Fruit fly (Drosophila melanogaster) whole organism, embryonic: Measurements from ENCODE around the gene CG11562.

Experiments
- Aef1 ChIP-seq: fragments of 200-800 bp; sonication (Bioruptor generic); IDR thresholded peaks from 3 replicates; pipeline ENCODE4 v1.3.6; 2022; ENCODE audit warnings: missing biosample characterization, missing genetic modification characterization
- CG10267 ChIP-seq: fragments of 200-800 bp; sonication (Bioruptor generic); optimal IDR thresholded peaks from 2 replicates; lab custom pipeline; 2018; ENCODE audit warnings: missing biosample characterization, mild to moderate bottlenecking, missing genetic modification characterization, moderate library complexity
- CG10431 ChIP-seq: fragments of 200-800 bp; sonication (Bioruptor generic); optimal IDR thresholded peaks from 3 replicates; lab custom pipeline; 2018; ENCODE audit warnings: missing biosample characterization, mild to moderate bottlenecking, missing genetic modification characterization
- CG1602 ChIP-seq: fragments of 200-800 bp; sonication (Bioruptor generic); optimal IDR thresholded peaks from 3 replicates; lab custom pipeline; 2016; ENCODE audit warnings: missing biosample characterization, missing genetic modification characterization
- CG16779 ChIP-seq: fragments of 200-800 bp; sonication (Bioruptor generic); IDR thresholded peaks from 2 replicates; pipeline ENCODE4 v1.3.6; 2022; ENCODE audit warnings: missing biosample characterization, missing genetic modification characterization
- CG16863 ChIP-seq: fragments of 200-800 bp; sonication (Bioruptor generic); optimal IDR thresholded peaks from 3 replicates; lab custom pipeline; 2016; ENCODE audit warnings: missing biosample characterization, missing genetic modification characterization
- CG31224 ChIP-seq: fragments of 200-800 bp; sonication (Bioruptor generic); IDR thresholded peaks from 2 replicates; pipeline ENCODE4 v1.3.6; 2022; ENCODE audit warnings: missing biosample characterization, missing genetic modification characterization
- CG34422 ChIP-seq: fragments of 200-800 bp; sonication (Bioruptor generic); IDR thresholded peaks from 3 replicates; pipeline ENCODE4 v1.3.6; 2022; ENCODE audit warnings: missing biosample characterization, missing genetic modification characterization
- CG4820 ChIP-seq: fragments of 200-800 bp; sonication (Bioruptor generic); optimal IDR thresholded peaks from 3 replicates; lab custom pipeline; 2016; ENCODE audit warnings: missing biosample characterization, missing genetic modification characterization
- CG4854 ChIP-seq: fragments of 200-800 bp; sonication (Bioruptor generic); optimal IDR thresholded peaks from 2 replicates; lab custom pipeline; 2016; ENCODE audit warnings: missing biosample characterization, missing genetic modification characterization, inconsistent platforms
- CG5180 ChIP-seq: fragments of 200-800 bp; sonication (Bioruptor generic); optimal IDR thresholded peaks from 3 replicates; lab custom pipeline; 2017; ENCODE audit warnings: missing biosample characterization, missing genetic modification characterization, mild to moderate bottlenecking, moderate library complexity, missing genetic modification reagents
- CG7839 ChIP-seq: fragments of 200-800 bp; sonication (Bioruptor generic); optimal IDR thresholded peaks from 3 replicates; lab custom pipeline; 2018; ENCODE audit warnings: missing biosample characterization, mild to moderate bottlenecking, missing genetic modification characterization, moderate library complexity
- CG7987 ChIP-seq: fragments of 200-800 bp; sonication (Bioruptor generic); optimal IDR thresholded peaks from 2 replicates; lab custom pipeline; 2018; ENCODE audit warnings: missing biosample characterization, mild to moderate bottlenecking, missing genetic modification characterization, moderate library complexity
- Chrac-16 ChIP-seq: fragments of 200-800 bp; sonication (Bioruptor generic); optimal IDR thresholded peaks from 3 replicates; lab custom pipeline; 2016; ENCODE audit warnings: missing biosample characterization, missing genetic modification characterization
- D19B ChIP-seq: fragments of 200-800 bp; sonication (Bioruptor generic); optimal IDR thresholded peaks from 2 replicates; lab custom pipeline; 2017; ENCODE audit warnings: missing biosample characterization, mild to moderate bottlenecking, missing genetic modification characterization
- Hsf ChIP-seq: fragments of 200-800 bp; sonication (Bioruptor generic); optimal IDR thresholded peaks from 3 replicates; lab custom pipeline; 2016; ENCODE audit warnings: missing biosample characterization, missing genetic modification characterization
- Med ChIP-seq: fragments of 200-800 bp; sonication (Bioruptor generic); peaks from one replicate; lab custom pipeline; 2016; ENCODE audit warnings: missing biosample characterization, missing genetic modification characterization, mild to moderate bottlenecking, inconsistent platforms, moderate library complexity
- Mrtf ChIP-seq: fragments of 200-800 bp; sonication (Bioruptor generic); IDR thresholded peaks from 3 replicates; pipeline ENCODE4 v1.3.6; 2022; ENCODE audit warnings: missing biosample characterization, missing genetic modification characterization
- Opbp ChIP-seq: fragments of 200-800 bp; sonication (Bioruptor generic); IDR thresholded peaks from 3 replicates; pipeline ENCODE4 v1.3.6; 2022; ENCODE audit warnings: missing biosample characterization, missing genetic modification characterization; ENCODE audit not compliant: partially characterized antibody
- Pdp1 ChIP-seq, 2 experiments: fragments of 200-800 bp; sonication (Bioruptor generic); optimal IDR thresholded peaks; 3 replicates each; lab custom pipeline; 2016; ENCODE audit warnings: missing biosample characterization in 2 of 2, missing genetic modification characterization in 2 of 2, mild to moderate bottlenecking in 1 of 2, moderate library complexity in 1 of 2
- Poxn ChIP-seq: fragments of 200-800 bp; sonication (Bioruptor generic); IDR thresholded peaks from 2 replicates; pipeline ENCODE4 v1.3.6; 2022; ENCODE audit warnings: missing biosample characterization, missing genetic modification characterization
- Sry-β ChIP-seq: fragments of 200-800 bp; sonication (Bioruptor generic); optimal IDR thresholded peaks from 2 replicates; lab custom pipeline; 2018; ENCODE audit warnings: missing biosample characterization, mild to moderate bottlenecking, missing genetic modification characterization, moderate library complexity
- Stat92E ChIP-seq, 3 experiments: fragments of >200 bp in 2 of 3; fragments of 200-800 bp in 1 of 3; sonication (Bioruptor generic) in 1 of 3; optimal IDR thresholded peaks; 2 replicates each; lab custom pipeline; 2017 to 2019; ENCODE audit warnings: missing biosample characterization in 3 of 3, missing genetic modification characterization in 3 of 3, mild to moderate bottlenecking in 1 of 3, moderate library complexity in 1 of 3
- abd-A ChIP-seq: fragments of 200-800 bp; sonication (Bioruptor generic); optimal IDR thresholded peaks from 3 replicates; lab custom pipeline; 2019; ENCODE audit warnings: missing biosample characterization, mild to moderate bottlenecking, missing genetic modification characterization, moderate library complexity
- chm ChIP-seq: fragments of 200-800 bp; sonication (Bioruptor generic); IDR thresholded peaks from 2 replicates; pipeline ENCODE4 v1.3.6; 2022; ENCODE audit warnings: missing biosample characterization, missing genetic modification characterization
- exex ChIP-seq: fragments of 200-800 bp; sonication (Bioruptor generic); optimal IDR thresholded peaks from 4 replicates; lab custom pipeline; 2018; ENCODE audit warnings: missing biosample characterization, mild to moderate bottlenecking, missing genetic modification characterization, moderate library complexity
- fd3F ChIP-seq: fragments of 200-800 bp; sonication (Bioruptor generic); optimal IDR thresholded peaks from 2 replicates; lab custom pipeline; 2018; ENCODE audit warnings: missing biosample characterization, mild to moderate bottlenecking, missing genetic modification characterization, moderate library complexity
- grn ChIP-seq: fragments of 200-800 bp; sonication (Bioruptor generic); optimal IDR thresholded peaks from 3 replicates; lab custom pipeline; 2017; ENCODE audit warnings: missing biosample characterization, missing genetic modification characterization
- jigr1 ChIP-seq: fragments of 200-800 bp; sonication (Bioruptor generic); IDR thresholded peaks from 3 replicates; pipeline ENCODE4 v1.3.6; 2022; ENCODE audit warnings: missing biosample characterization, missing genetic modification characterization
- jing ChIP-seq: fragments of 200-800 bp; sonication (Bioruptor generic); optimal IDR thresholded peaks from 2 replicates; lab custom pipeline; 2018; ENCODE audit warnings: missing biosample characterization, mild to moderate bottlenecking, missing genetic modification characterization
- jumu ChIP-seq: fragments of 200-800 bp; sonication (Bioruptor generic); optimal IDR thresholded peaks from 3 replicates; lab custom pipeline; 2016; ENCODE audit warnings: missing biosample characterization, missing genetic modification characterization
- kay ChIP-seq: fragments of 200-800 bp; sonication (Bioruptor generic); optimal IDR thresholded peaks from 2 replicates; lab custom pipeline; 2016; ENCODE audit warnings: missing biosample characterization, missing genetic modification characterization
- lab ChIP-seq: fragments of 200-800 bp; sonication (Bioruptor generic); optimal IDR thresholded peaks from 3 replicates; lab custom pipeline; 2017; ENCODE audit warnings: missing biosample characterization, missing genetic modification characterization, mild to moderate bottlenecking, moderate library complexity, missing genetic modification reagents
- mam ChIP-seq: fragments of 200-800 bp; sonication (Bioruptor generic); optimal IDR thresholded peaks from 3 replicates; lab custom pipeline; 2016; ENCODE audit warnings: missing biosample characterization, missing genetic modification characterization
- pb ChIP-seq: fragments of 200-800 bp; sonication (Bioruptor generic); optimal IDR thresholded peaks from 3 replicates; lab custom pipeline; 2016; ENCODE audit warnings: missing biosample characterization, missing genetic modification characterization
- prd ChIP-seq, 3 experiments: fragments of >200 bp in 2 of 3; fragments of 200-800 bp in 1 of 3; sonication (Bioruptor generic) in 1 of 3; optimal IDR thresholded peaks in 2 of 3; IDR thresholded peaks in 1 of 3; 2 replicates in 2 of 3; 3 replicates in 1 of 3; pipeline versions ENCODE4 v1.3.6 to Lab custom; 2017 to 2022; ENCODE audit warnings: missing biosample characterization in 1 of 3, missing genetic modification characterization in 1 of 3
- sens ChIP-seq: fragments of 200-800 bp; sonication (Bioruptor generic); peaks from one replicate; lab custom pipeline; 2016; ENCODE audit warnings: missing biosample characterization, missing genetic modification characterization
- sim ChIP-seq: fragments of 200-800 bp; sonication (Bioruptor generic); IDR thresholded peaks from 2 replicates; pipeline ENCODE4 v1.3.6; 2022; ENCODE audit warnings: missing biosample characterization, missing genetic modification characterization
- sug ChIP-seq: fragments of 200-800 bp; optimal IDR thresholded peaks from 2 replicates; lab custom pipeline; 2019; ENCODE audit warnings: missing biosample characterization, mild to moderate bottlenecking, missing genetic modification characterization, moderate library complexity

The CG11562 gene

dm6 chr2L:298285-298644 lies 6.0 kb downstream of the CG11562 start (continued):
- TF ChIP-seq Hsf (GFP tag; lab: Kevin White, UChicago): no peak
- no peak for TF ChIP-seq Opbp
- TF ChIP-seq CG10267 (tag; lab: Kevin White, UChicago): no peak
- TF ChIP-seq sim (GFP tag; lab: Robert Waterston, UW): no peak
- no peak for TF ChIP-seq kay (GFP tag; lab: Kevin White, UChicago)
- no peak for TF ChIP-seq jigr1 (GFP tag; lab: Robert Waterston, UW)
- TF ChIP-seq grn (GFP tag; lab: Kevin White, UChicago): no peak
- TF ChIP-seq CG16863 (GFP tag; lab: Kevin White, UChicago): no peak
- TF ChIP-seq Aef1 (GFP tag; lab: Robert Waterston, UW): no peak
- TF ChIP-seq CG4820 (GFP tag; lab: Kevin White, UChicago): no peak
- TF ChIP-seq prd (optimal IDR thresholded peaks at IDR 0.05; lab: Kevin White, UChicago): no peak
- TF ChIP-seq prd (GFP tag; IDR thresholded peaks at IDR 0.05; lab: Robert Waterston, UW): no peak
- no peak for TF ChIP-seq Stat92E (GFP tag; optimal IDR thresholded peaks at IDR 0.05; lab: Kevin White, UChicago)
- no peak for TF ChIP-seq Sry-β
- TF ChIP-seq jing (GFP tag; lab: Kevin White, UChicago): no peak
- no peak for TF ChIP-seq fd3F (GFP tag; lab: Kevin White, UChicago)
- TF ChIP-seq CG34422 (GFP tag; lab: Robert Waterston, UW): peak; percentile 54; the same call in 1 of the 3 replicates
- TF ChIP-seq Chrac-16 (GFP tag; lab: Kevin White, UChicago): no peak
- no peak for TF ChIP-seq mam (GFP tag; lab: Kevin White, UChicago)
- TF ChIP-seq pb (GFP tag; lab: Kevin White, UChicago): no peak
- TF ChIP-seq CG16779 (GFP tag; lab: Robert Waterston, UW): no peak
- no peak for TF ChIP-seq sens (GFP tag; lab: Kevin White, UChicago)
- 0 out of 2 replicates have a peak, but pooled peaks have one; percentile 37 for TF ChIP-seq chm (GFP tag; lab: Robert Waterston, UW)
- TF ChIP-seq CG31224 (GFP tag; lab: Robert Waterston, UW): no peak
- TF ChIP-seq Mrtf (GFP tag; lab: Robert Waterston, UW): no peak
- TF ChIP-seq abd-A: no peak
- TF ChIP-seq jumu (GFP tag; lab: Kevin White, UChicago): no peak
- peak; percentile 30 for TF ChIP-seq Med
- no peak for TF ChIP-seq CG5180 (GFP tag; lab: Kevin White, UChicago)
- no peak for TF ChIP-seq CG10431 (GFP tag; lab: Kevin White, UChicago)
- no peak for TF ChIP-seq Poxn (GFP tag; lab: Robert Waterston, UW)

dm6 chr2L:299038-299437 lies 6.8 kb downstream of the CG11562 start:
- TF ChIP-seq CG1602: no peak
- no peak for TF ChIP-seq CG4854 (GFP tag; lab: Kevin White, UChicago)
- peak; percentile 52 for TF ChIP-seq Med
- TF ChIP-seq, all 482 proteins: peak for 1

dm6 chr2L:300006-300405 lies 7.8 kb downstream of the CG11562 start:
- peak; percentile 69 for TF ChIP-seq lab
- TF ChIP-seq sug (tag; lab: Kevin White, UChicago): no peak
- TF ChIP-seq Pdp1 (GFP tag; optimal IDR thresholded peaks at IDR 0.05; lab: Kevin White, UChicago): peak in 1 of 2 experiments; percentile 20
- no peak for TF ChIP-seq D19B
- TF ChIP-seq Med: peak; percentile 60
- TF ChIP-seq exex (tag; lab: Kevin White, UChicago): peak; percentile 5
- TF ChIP-seq CG7839 (tag; lab: Kevin White, UChicago): no peak
- no peak for TF ChIP-seq CG7987 (GFP tag; lab: Kevin White, UChicago)
